Worm (Caenorhabditis elegans) whole organism, L3 larva: Measurements from ENCODE around the gene str-178.

Source experiments
- R02D3.7 ChIP-seq: fragments of 150-350 bp; optimal IDR thresholded peaks from 2 replicates; lab custom pipeline; 2014; ENCODE audit warnings: missing biosample characterization, missing genetic modification characterization
- ZK546.5 ChIP-seq: sonication (generic microtip); optimal IDR thresholded peaks from 2 replicates; lab custom pipeline; 2017; ENCODE audit warnings: missing biosample characterization, missing genetic modification characterization
- aly-2 ChIP-seq: fragments of 150-350 bp; optimal IDR thresholded peaks from 2 replicates; lab custom pipeline; 2014; ENCODE audit warnings: missing biosample characterization, missing genetic modification characterization
- ama-1 ChIP-seq: fragments of 150-350 bp; optimal IDR thresholded peaks from 2 replicates; lab custom pipeline; 2018
- ceh-28 ChIP-seq: fragments of 150-350 bp; optimal IDR thresholded peaks from 2 replicates; lab custom pipeline; 2014; ENCODE audit warnings: missing biosample characterization, missing genetic modification reagents, missing genetic modification characterization
- ceh-82 ChIP-seq: fragments of 150-350 bp; optimal IDR thresholded peaks from 2 replicates; lab custom pipeline; 2014; ENCODE audit warnings: missing biosample characterization, missing genetic modification characterization
- ceh-9 ChIP-seq: sonication (generic microtip); optimal IDR thresholded peaks from 2 replicates; lab custom pipeline; 2018; ENCODE audit warnings: missing biosample characterization, missing genetic modification characterization
- daf-12 ChIP-seq: fragments of 150-350 bp; optimal IDR thresholded peaks from 2 replicates; lab custom pipeline; 2014; ENCODE audit warnings: missing biosample characterization, missing genetic modification reagents, missing genetic modification characterization
- egl-27 ChIP-seq: sonication (generic microtip); optimal IDR thresholded peaks from 4 replicates; lab custom pipeline; 2017; ENCODE audit warnings: missing biosample characterization, missing genetic modification reagents, missing genetic modification characterization
- elt-1 ChIP-seq: fragments of 150-350 bp; optimal IDR thresholded peaks from 2 replicates; lab custom pipeline; 2014; ENCODE audit warnings: missing biosample characterization, missing genetic modification characterization
- elt-3 ChIP-seq, 3 experiments: fragments of 150-350 bp in 1 of 3; sonication (generic microtip) in 2 of 3; optimal IDR thresholded peaks; 2 replicates in 2 of 3; 4 replicates in 1 of 3; lab custom pipeline; 2014 to 2017; ENCODE audit warnings: missing biosample characterization in 3 of 3, missing genetic modification characterization in 3 of 3
- fkh-10 ChIP-seq: sonication (generic microtip); optimal IDR thresholded peaks from 2 replicates; lab custom pipeline; 2017; ENCODE audit warnings: missing biosample characterization, missing genetic modification reagents, missing genetic modification characterization
- fkh-2 ChIP-seq: fragments of 150-350 bp; optimal IDR thresholded peaks from 2 replicates; lab custom pipeline; 2014; ENCODE audit warnings: missing biosample characterization, missing genetic modification reagents, missing genetic modification characterization
- fos-1 ChIP-seq: fragments of 150-350 bp; optimal IDR thresholded peaks from 2 replicates; lab custom pipeline; 2014; ENCODE audit warnings: missing biosample characterization, missing genetic modification characterization
- hmg-11 ChIP-seq: sonication (generic microtip); optimal IDR thresholded peaks from 2 replicates; lab custom pipeline; 2016; ENCODE audit warnings: missing genetic modification characterization, missing compliant biosample characterization
- jun-1 ChIP-seq: fragments of 150-350 bp; optimal IDR thresholded peaks from 2 replicates; lab custom pipeline; 2014; ENCODE audit warnings: missing biosample characterization, missing genetic modification reagents, missing genetic modification characterization
- mdl-1 ChIP-seq: fragments of 150-350 bp; optimal IDR thresholded peaks from 2 replicates; lab custom pipeline; 2014; ENCODE audit warnings: missing biosample characterization, missing genetic modification characterization
- mml-1 ChIP-seq: fragments of 150-350 bp; sonication (generic microtip); optimal IDR thresholded peaks from 3 replicates; lab custom pipeline; 2014; ENCODE audit warnings: missing biosample characterization, missing genetic modification characterization
- nfya-1 ChIP-seq: sonication (generic microtip); optimal IDR thresholded peaks from 2 replicates; lab custom pipeline; 2017; ENCODE audit warnings: missing genetic modification characterization, mild to moderate bottlenecking, missing compliant biosample characterization, antibody characterized with exemption, moderate library complexity; ENCODE audit not compliant: insufficient read depth
- nhr-12 ChIP-seq: fragments of 150-350 bp; optimal IDR thresholded peaks from 2 replicates; lab custom pipeline; 2014; ENCODE audit warnings: missing biosample characterization, missing genetic modification characterization
- nhr-237 ChIP-seq: fragments of 150-350 bp; optimal IDR thresholded peaks from 2 replicates; lab custom pipeline; 2014; ENCODE audit warnings: missing biosample characterization, missing genetic modification characterization
- nhr-25 ChIP-seq: sonication (generic microtip); optimal IDR thresholded peaks from 2 replicates; lab custom pipeline; 2017; ENCODE audit warnings: missing biosample characterization, missing genetic modification characterization
- nhr-43 ChIP-seq: sonication (generic microtip); optimal IDR thresholded peaks from 2 replicates; lab custom pipeline; 2016; ENCODE audit warnings: mild to moderate bottlenecking, missing genetic modification characterization, missing compliant biosample characterization; ENCODE audit not compliant: poor library complexity, severe bottlenecking
- nhr-76 ChIP-seq: fragments of 150-350 bp; sonication (generic microtip); optimal IDR thresholded peaks from 5 replicates; lab custom pipeline; 2014; ENCODE audit warnings: missing biosample characterization, missing genetic modification characterization
- pha-4 ChIP-seq: fragments of 150-350 bp; optimal IDR thresholded peaks from 2 replicates; lab custom pipeline; 2014; ENCODE audit warnings: missing biosample characterization, missing genetic modification reagents, missing genetic modification characterization
- pqm-1 ChIP-seq: fragments of 150-350 bp; optimal IDR thresholded peaks from 2 replicates; lab custom pipeline; 2017; ENCODE audit warnings: missing biosample characterization, missing genetic modification characterization, inconsistent platforms
- skn-1 ChIP-seq: fragments of 150-350 bp; optimal IDR thresholded peaks from 2 replicates; lab custom pipeline; 2014; ENCODE audit warnings: missing biosample characterization, missing genetic modification characterization
- snpc-4 ChIP-seq: fragments of 150-350 bp; optimal IDR thresholded peaks from 2 replicates; lab custom pipeline; 2014; ENCODE audit warnings: missing biosample characterization, missing genetic modification characterization
- tbx-2 ChIP-seq: sonication (generic microtip); optimal IDR thresholded peaks from 2 replicates; lab custom pipeline; 2016; ENCODE audit warnings: mild to moderate bottlenecking, missing genetic modification characterization, missing compliant biosample characterization
- unc-39 ChIP-seq: sonication (generic microtip); optimal IDR thresholded peaks from 4 replicates; lab custom pipeline; 2017; ENCODE audit warnings: missing biosample characterization, missing genetic modification characterization
- unc-62 ChIP-seq: fragments of 150-350 bp; sonication (generic microtip); optimal IDR thresholded peaks from 4 replicates; lab custom pipeline; 2014; ENCODE audit warnings: missing biosample characterization, missing genetic modification reagents, missing genetic modification characterization
- zag-1 ChIP-seq: fragments of 150-350 bp; optimal IDR thresholded peaks from 2 replicates; lab custom pipeline; 2014; ENCODE audit warnings: missing biosample characterization, missing genetic modification characterization
- ztf-11 ChIP-seq: fragments of 150-350 bp; optimal IDR thresholded peaks from 2 replicates; lab custom pipeline; 2014; ENCODE audit warnings: missing biosample characterization, missing genetic modification characterization
- ztf-4 ChIP-seq: fragments of 150-350 bp; optimal IDR thresholded peaks from 2 replicates; lab custom pipeline; 2014; ENCODE audit warnings: missing biosample characterization, missing genetic modification characterization

Gene str-178

DNA sequence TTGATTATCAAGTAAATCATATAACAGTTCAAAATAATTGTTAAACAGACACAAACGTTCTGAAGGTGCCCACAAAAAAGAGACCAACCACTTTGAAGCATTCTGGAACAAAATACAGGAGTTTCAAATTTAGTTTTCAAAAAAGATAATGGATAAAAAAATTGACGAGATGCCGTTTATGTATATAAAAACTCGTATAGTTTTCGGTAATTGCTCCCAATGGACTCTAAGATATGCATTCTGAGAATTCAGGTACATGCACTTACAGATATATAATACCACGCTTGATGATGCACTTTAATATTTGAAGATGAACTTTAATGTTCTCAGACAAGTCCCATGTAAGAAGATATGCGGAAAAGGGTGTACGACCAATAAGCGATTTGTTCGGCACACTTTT, 2.3 kb upstream of the str-178 start, which contains the start of gene str-181:
Gene str-181, minus strand, starts transcription at position 101 of the 400 bp plus-strand sequence.
- TF ChIP-seq R02D3.7 (tag; lab: Kevin White, UChicago) (no peak), nhr-43 (tag; lab: Kevin White, UChicago) (no peak), ama-1 (lab: Kevin White, UChicago) (no peak), unc-62 (GFP tag; lab: Kevin White, UChicago) (no peak), ztf-4 (tag; lab: Kevin White, UChicago) (no peak), egl-27 (tag; lab: Kevin White, UChicago) (no peak), daf-12 (tag; lab: Kevin White, UChicago) (no peak), nhr-237 (tag; lab: Kevin White, UChicago) (no peak)
- TF ChIP-seq, all 47 proteins: peak for 0

DNA sequence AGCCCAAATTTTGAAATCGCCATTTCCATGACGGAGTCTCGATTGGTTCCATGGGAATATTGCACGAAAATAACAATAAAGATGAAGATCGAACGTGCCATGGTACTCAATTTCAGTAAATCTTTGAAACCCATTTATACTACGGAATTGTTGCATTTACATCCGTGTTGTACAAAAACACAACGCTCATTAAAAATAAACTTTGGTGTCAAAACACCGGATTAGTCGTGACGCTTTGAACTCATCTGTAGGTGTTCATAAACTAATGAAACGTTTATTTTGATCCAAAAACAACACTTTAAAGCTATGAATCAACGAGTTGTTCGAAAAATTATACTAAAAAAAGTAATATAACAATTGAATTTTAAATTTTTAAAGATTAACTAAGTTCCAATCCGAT, 2.2 kb downstream of the str-178 start, which contains the start of gene R11D1.4:
Gene R11D1.4, minus strand, starts transcription at position 101 of the 400 bp plus-strand sequence.
- TF ChIP-seq jun-1 (no peak), pha-4 (no peak), fkh-10 (GFP tag; lab: Kevin White, UChicago) (no peak), ztf-11 (tag; lab: Kevin White, UChicago) (no peak), mdl-1 (no peak), elt-1 (tag; lab: Kevin White, UChicago) (no peak), ama-1 (lab: Kevin White, UChicago) (no peak), aly-2 (tag; lab: Kevin White, UChicago) (no peak)

DNA sequence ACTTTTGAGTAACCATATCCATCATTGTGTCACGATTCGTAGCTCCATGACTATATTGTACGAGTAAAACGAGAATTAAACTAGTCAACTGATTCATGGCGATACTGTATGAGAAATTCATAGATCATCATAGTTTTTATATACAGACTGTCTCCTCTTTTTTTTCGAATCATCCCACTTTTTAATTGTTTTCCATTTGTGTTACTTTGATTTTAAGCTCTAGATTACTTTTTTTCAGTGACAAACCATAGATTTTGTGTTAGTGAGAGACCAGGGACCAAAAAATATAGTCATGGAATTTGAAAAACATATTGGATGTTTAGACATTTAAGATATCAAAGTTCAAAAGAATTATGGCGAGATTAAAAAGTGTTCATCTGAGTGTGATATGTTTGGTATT, 4.3 kb downstream of the str-178 start, which contains the start of gene R11D1.3:
Gene R11D1.3, minus strand, starts transcription at position 101 of the 400 bp plus-strand sequence.
- no peak for TF ChIP-seq zag-1 (tag; lab: Kevin White, UChicago)
- TF ChIP-seq egl-27 (tag; lab: Kevin White, UChicago), result no peak
- no peak for TF ChIP-seq ceh-82 (tag; lab: Kevin White, UChicago)
- TF ChIP-seq fkh-2 (tag; lab: Kevin White, UChicago), result no peak
- TF ChIP-seq hmg-11, result no peak
- no peak for TF ChIP-seq skn-1
- no peak for TF ChIP-seq elt-3 (tag; optimal IDR thresholded peaks at IDR 0.05; lab: Kevin White, UChicago)
- no peak for TF ChIP-seq nhr-237 (tag; lab: Kevin White, UChicago)
- TF ChIP-seq nhr-76 (tag; lab: Kevin White, UChicago), result no peak

DNA sequence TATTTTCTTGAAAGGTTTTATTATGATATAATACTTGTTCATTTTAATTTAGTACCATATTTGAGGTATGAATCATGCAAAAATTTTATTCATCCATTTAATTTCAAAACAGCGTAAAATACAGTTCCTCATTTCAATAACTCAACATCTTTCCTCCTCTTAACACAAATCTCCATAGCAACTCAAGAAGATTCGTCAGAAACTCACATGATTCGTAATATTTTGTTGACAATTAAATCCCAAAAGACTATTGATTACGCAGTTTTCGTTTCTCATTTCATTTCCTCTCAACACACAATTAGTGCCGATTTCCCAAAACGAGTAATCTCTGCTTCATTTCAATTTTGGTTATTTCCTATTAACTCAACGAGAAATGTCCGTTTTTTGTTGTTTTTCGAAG, 8.0 kb downstream of the str-178 start, which contains the start of gene R11D1.2:
Gene R11D1.2, plus strand, starts transcription at position 301 of the 400 bp plus-strand sequence.
- TF ChIP-seq aly-2 (tag; lab: Kevin White, UChicago) (no peak), daf-12 (tag; lab: Kevin White, UChicago) (no peak), R02D3.7 (tag; lab: Kevin White, UChicago) (no peak), skn-1 (no peak), snpc-4 (tag; lab: Kevin White, UChicago) (no peak), tbx-2 (tag; lab: Kevin White, UChicago) (no peak), nhr-43 (tag; lab: Kevin White, UChicago) (no peak), ZK546.5 (tag; lab: Kevin White, UChicago) (no peak), mml-1 (no peak), fos-1 (no peak), pqm-1 (tag; lab: Kevin White, UChicago) (no peak), nhr-25 (no peak), ceh-9 (tag; lab: Kevin White, UChicago) (no peak), mdl-1 (no peak), nhr-12 (tag; lab: Kevin White, UChicago) (no peak), fkh-10 (GFP tag; lab: Kevin White, UChicago) (no peak), ceh-28 (tag; lab: Kevin White, UChicago) (no peak)

DNA sequence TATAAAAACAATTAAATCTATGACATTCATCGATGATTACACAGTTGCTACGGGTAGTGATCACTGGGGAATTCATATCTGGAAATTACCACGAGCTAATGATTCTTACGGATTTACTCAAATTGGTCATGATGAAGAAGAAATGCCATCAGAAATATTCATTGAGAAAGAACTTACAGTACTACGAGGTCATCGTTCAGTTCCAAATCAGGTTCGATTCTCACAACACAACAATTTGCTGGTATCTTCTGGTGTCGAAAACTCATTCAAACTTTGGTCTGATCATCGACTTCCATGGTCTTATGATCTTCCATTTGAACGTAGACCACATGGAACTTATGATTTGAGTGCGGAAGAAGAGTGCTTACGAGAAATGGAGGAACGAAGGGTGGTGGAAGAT, 9.8 kb downstream of the str-178 start:
- TF ChIP-seq ceh-28 (tag; lab: Kevin White, UChicago) (no peak), fkh-10 (GFP tag; lab: Kevin White, UChicago) (no peak), fos-1 (no peak), nfya-1 (tag; lab: Kevin White, UChicago) (no peak), ceh-82 (tag; lab: Kevin White, UChicago) (no peak), ztf-11 (tag; lab: Kevin White, UChicago) (no peak), R02D3.7 (tag; lab: Kevin White, UChicago) (no peak), unc-39 (tag; lab: Kevin White, UChicago) (no peak), nhr-12 (tag; lab: Kevin White, UChicago) (no peak)
